Comparison of ENCODE assay signal across 1 fruit fly cellular context in the genomic region with DNA sequence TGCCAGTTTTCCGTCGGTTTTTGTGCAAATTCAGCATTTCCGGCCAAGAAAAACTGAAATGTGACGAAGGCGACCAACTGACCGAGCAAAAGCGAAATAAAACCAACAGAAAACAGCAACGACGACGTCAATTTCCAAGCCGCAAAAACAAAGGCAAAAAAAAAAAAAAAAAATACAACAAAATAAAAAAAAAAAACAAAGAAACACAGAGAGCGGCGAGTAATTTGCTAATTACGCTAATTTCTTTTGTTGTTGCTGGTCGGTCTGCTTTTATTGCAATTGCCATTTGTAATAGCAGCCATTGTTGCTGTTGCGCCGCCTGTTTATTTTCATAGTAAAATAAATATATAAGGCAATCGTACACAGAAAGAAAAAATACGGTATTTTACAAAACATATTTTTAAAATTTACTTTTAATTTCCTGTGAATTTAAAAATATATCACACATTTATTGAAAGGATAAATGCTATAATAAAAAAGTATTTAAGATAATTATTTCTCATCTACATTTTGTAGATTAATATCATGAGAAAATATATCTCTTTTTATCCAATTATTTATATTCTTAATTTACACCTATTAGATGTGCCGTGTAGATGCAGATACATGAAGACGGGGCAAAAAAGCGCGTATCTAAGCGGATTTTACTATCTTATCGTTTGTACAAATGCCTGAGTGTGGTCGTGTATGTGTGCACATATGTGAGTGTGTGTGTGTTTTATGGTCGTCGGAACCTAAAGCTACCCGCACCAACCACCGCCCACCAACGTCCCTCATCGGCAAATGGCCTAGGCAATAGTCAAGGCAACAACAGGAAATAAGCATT.
TF ChIP-seq lines count a peak whose summit lies in the region.

No protein-coding gene starts in this region.

TF ChIP-seq in whole organism, embryonic, 481 proteins besides CTCF, POLR2A, EP300 and RAD21 (continued from another document and continues in another):
- TF ChIP-seq Trl (optimal IDR thresholded peaks at IDR 0.05; lab: Kevin White, UChicago): no peak
- no peak for TF ChIP-seq Trl (GFP tag; optimal IDR thresholded peaks at IDR 0.05; lab: Kevin White, UChicago)
- peak; percentile 40 for TF ChIP-seq CG3281 (GFP tag; optimal IDR thresholded peaks at IDR 0.05; lab: Kevin White, UChicago)
- no peak for TF ChIP-seq CG7745 (tag; optimal IDR thresholded peaks at IDR 0.05; lab: Kevin White, UChicago)
- no peak for TF ChIP-seq ap (GFP tag; IDR thresholded peaks at IDR 0.05; lab: Robert Waterston, UW)
- no peak for TF ChIP-seq Myb (GFP tag; optimal IDR thresholded peaks at IDR 0.05; lab: Kevin White, UChicago)
- no peak for TF ChIP-seq CG11398 (GFP tag; optimal IDR thresholded peaks at IDR 0.05; lab: Kevin White, UChicago)
- TF ChIP-seq ato (GFP tag; IDR thresholded peaks at IDR 0.05; lab: Robert Waterston, UW; ENCODE audit: partially characterized antibody): no peak
- TF ChIP-seq CG8944 (GFP tag; optimal IDR thresholded peaks at IDR 0.05; lab: Kevin White, UChicago): no peak
- no peak for TF ChIP-seq CG4854 (GFP tag; optimal IDR thresholded peaks at IDR 0.05; lab: Kevin White, UChicago)
- peak; percentile 57 for TF ChIP-seq sd (tag; optimal IDR thresholded peaks at IDR 0.05; lab: Kevin White, UChicago)
- TF ChIP-seq toy (GFP tag; IDR thresholded peaks at IDR 0.05; lab: Robert Waterston, UW): 0 out of 2 replicates have a peak, but pooled peaks have one; percentile 18
- TF ChIP-seq ase (GFP tag; IDR thresholded peaks at IDR 0.05; lab: Robert Waterston, UW): no peak
- no peak for TF ChIP-seq Dref (GFP tag; IDR thresholded peaks at IDR 0.05; lab: Robert Waterston, UW)
- no peak for TF ChIP-seq knrl (GFP tag; IDR thresholded peaks at IDR 0.05; lab: Robert Waterston, UW; ENCODE audit: partially characterized antibody)
- no peak for TF ChIP-seq crp (GFP tag; optimal IDR thresholded peaks at IDR 0.05; lab: Kevin White, UChicago)
- no peak for TF ChIP-seq abd-A (tag; optimal IDR thresholded peaks at IDR 0.05; lab: Kevin White, UChicago)
- TF ChIP-seq esg (GFP tag; conservative IDR thresholded peaks at IDR 0.05; lab: Robert Waterston, UW): peak; percentile 53; the same call in 1 of the 2 replicates
- no peak for TF ChIP-seq wdn (GFP tag; IDR thresholded peaks at IDR 0.05; lab: Robert Waterston, UW)
- peak; percentile 36 for TF ChIP-seq Rfx (GFP tag; IDR thresholded peaks at IDR 0.05; lab: Robert Waterston, UW)
- TF ChIP-seq crol (GFP tag; IDR thresholded peaks at IDR 0.05; lab: Robert Waterston, UW): peak; percentile 85
- peak; percentile 26 for TF ChIP-seq CG10543 (GFP tag; optimal IDR thresholded peaks at IDR 0.05; lab: Kevin White, UChicago)
- TF ChIP-seq CG11093 (GFP tag; IDR thresholded peaks at IDR 0.05; lab: Robert Waterston, UW): no peak
- TF ChIP-seq Nf-YB (GFP tag; optimal IDR thresholded peaks at IDR 0.05; lab: Kevin White, UChicago): peak; percentile 10
- no peak for TF ChIP-seq CG13624 (GFP tag; optimal IDR thresholded peaks at IDR 0.05; lab: Kevin White, UChicago)
- TF ChIP-seq CG7928 (GFP tag; optimal IDR thresholded peaks at IDR 0.05; lab: Kevin White, UChicago): no peak
- TF ChIP-seq CG30020 (tag; optimal IDR thresholded peaks at IDR 0.05; lab: Kevin White, UChicago): no peak
- no peak for TF ChIP-seq CG4617 (GFP tag; optimal IDR thresholded peaks at IDR 0.05; lab: Kevin White, UChicago; ENCODE audit: borderline replicate concordance)
- TF ChIP-seq al (GFP tag; IDR thresholded peaks at IDR 0.05; lab: Robert Waterston, UW): 0 out of 2 replicates have a peak, but pooled peaks have one; percentile 16
- no peak for TF ChIP-seq fd102C (GFP tag; optimal IDR thresholded peaks at IDR 0.05; lab: Kevin White, UChicago)
- no peak for TF ChIP-seq zen2 (GFP tag; IDR thresholded peaks at IDR 0.05; lab: Robert Waterston, UW; ENCODE audit: partially characterized antibody)
- TF ChIP-seq mld (GFP tag; IDR thresholded peaks at IDR 0.05; lab: Robert Waterston, UW; ENCODE audit: partially characterized antibody): no peak
- TF ChIP-seq sens (GFP tag; lab: Kevin White, UChicago): peak; percentile 30
- no peak for TF ChIP-seq Stat92E (GFP tag; optimal IDR thresholded peaks at IDR 0.05; lab: Kevin White, UChicago)
- no peak for TF ChIP-seq gcm2 (GFP tag; optimal IDR thresholded peaks at IDR 0.05; lab: Kevin White, UChicago)
- no peak for TF ChIP-seq CG6765 (GFP tag; optimal IDR thresholded peaks at IDR 0.05; lab: Kevin White, UChicago)
- no peak for TF ChIP-seq NfI (GFP tag; optimal IDR thresholded peaks at IDR 0.05; lab: Kevin White, UChicago)
- peak; percentile 7 for TF ChIP-seq CG14710 (tag; optimal IDR thresholded peaks at IDR 0.05; lab: Kevin White, UChicago)
- peak; percentile 24 for TF ChIP-seq CG1233 (GFP tag; optimal IDR thresholded peaks at IDR 0.05; lab: Kevin White, UChicago)
- TF ChIP-seq CoRest (tag; optimal IDR thresholded peaks at IDR 0.05; lab: Kevin White, UChicago): peak; percentile 81
- TF ChIP-seq tll (GFP tag; optimal IDR thresholded peaks at IDR 0.05; lab: Kevin White, UChicago): no peak
- TF ChIP-seq rib (GFP tag; IDR thresholded peaks at IDR 0.05; lab: Robert Waterston, UW): 0 out of 2 replicates have a peak, but pooled peaks have one; percentile 20
- TF ChIP-seq CG9215 (GFP tag; IDR thresholded peaks at IDR 0.05; lab: Robert Waterston, UW): 0 out of 2 replicates have a peak, but pooled peaks have one; percentile 19
- TF ChIP-seq Elba2 (GFP tag; optimal IDR thresholded peaks at IDR 0.05; lab: Kevin White, UChicago): no peak
- no peak for TF ChIP-seq CG2129 (GFP tag; IDR thresholded peaks at IDR 0.05; lab: Robert Waterston, UW; ENCODE audit: partially characterized antibody)
- TF ChIP-seq CG4820 (GFP tag; optimal IDR thresholded peaks at IDR 0.05; lab: Kevin White, UChicago): peak; percentile 13
- no peak for TF ChIP-seq lov (optimal IDR thresholded peaks at IDR 0.05; lab: Kevin White, UChicago)
- TF ChIP-seq lov (GFP tag; IDR thresholded peaks at IDR 0.05; lab: Robert Waterston, UW): no peak
- peak; percentile 24 for TF ChIP-seq CG10147 (GFP tag; optimal IDR thresholded peaks at IDR 0.05; lab: Kevin White, UChicago)
- peak; percentile 36 for TF ChIP-seq Hr3 (GFP tag; optimal IDR thresholded peaks at IDR 0.05; lab: Kevin White, UChicago)
- peak; percentile 70; the same call in 2 of the 3 replicates for TF ChIP-seq dysf (GFP tag; IDR thresholded peaks at IDR 0.05; lab: Robert Waterston, UW)
- TF ChIP-seq CG15601 (tag; optimal IDR thresholded peaks at IDR 0.05; lab: Kevin White, UChicago): peak; percentile 5
- TF ChIP-seq ssp (GFP tag; IDR thresholded peaks at IDR 0.05; lab: Robert Waterston, UW): no peak
- TF ChIP-seq ems (GFP tag; optimal IDR thresholded peaks at IDR 0.05; lab: Kevin White, UChicago): no peak
- no peak for TF ChIP-seq zfh2 (GFP tag; optimal IDR thresholded peaks at IDR 0.05; lab: Kevin White, UChicago)
- TF ChIP-seq NC2β (GFP tag; optimal IDR thresholded peaks at IDR 0.05; lab: Kevin White, UChicago): no peak
- TF ChIP-seq CG12219 (GFP tag; optimal IDR thresholded peaks at IDR 0.05; lab: Kevin White, UChicago): no peak
- TF ChIP-seq CG4730 (GFP tag; IDR thresholded peaks at IDR 0.05; lab: Robert Waterston, UW): no peak
- peak; percentile 58 for TF ChIP-seq nmo (GFP tag; optimal IDR thresholded peaks at IDR 0.05; lab: Kevin White, UChicago)
- no peak for TF ChIP-seq Mad (GFP tag; optimal IDR thresholded peaks at IDR 0.05; lab: Kevin White, UChicago)
- TF ChIP-seq Gsc (GFP tag; IDR thresholded peaks at IDR 0.05; lab: Robert Waterston, UW): no peak
- TF ChIP-seq CG17186 (GFP tag; optimal IDR thresholded peaks at IDR 0.05; lab: Kevin White, UChicago): no peak
- no peak for TF ChIP-seq CG14860 (GFP tag; IDR thresholded peaks at IDR 0.05; lab: Robert Waterston, UW; ENCODE audit: partially characterized antibody)
- no peak for TF ChIP-seq CG7786 (GFP tag; optimal IDR thresholded peaks at IDR 0.05; lab: Kevin White, UChicago)
- no peak for TF ChIP-seq NFAT (GFP tag; IDR thresholded peaks at IDR 0.05; lab: Robert Waterston, UW)
- peak; percentile 30 for TF ChIP-seq BtbVII (GFP tag; optimal IDR thresholded peaks at IDR 0.05; lab: Kevin White, UChicago)
- TF ChIP-seq Hey (tag; optimal IDR thresholded peaks at IDR 0.05; lab: Kevin White, UChicago): no peak
- TF ChIP-seq maf-S (GFP tag; optimal IDR thresholded peaks at IDR 0.05; lab: Kevin White, UChicago): no peak
- no peak for TF ChIP-seq br (optimal IDR thresholded peaks at IDR 0.05; lab: Kevin White, UChicago)
- TF ChIP-seq CG10462 (GFP tag; optimal IDR thresholded peaks at IDR 0.05; lab: Kevin White, UChicago): no peak
- 0 out of 2 replicates have a peak, but pooled peaks have one; percentile 47 for TF ChIP-seq CG3847 (GFP tag; IDR thresholded peaks at IDR 0.05; lab: Robert Waterston, UW)
- no peak for TF ChIP-seq psq (GFP tag; optimal IDR thresholded peaks at IDR 0.05; lab: Kevin White, UChicago)
- TF ChIP-seq HHEX (GFP tag; optimal IDR thresholded peaks at IDR 0.05; lab: Kevin White, UChicago): peak; percentile 19
- no peak for TF ChIP-seq CG3838 (GFP tag; optimal IDR thresholded peaks at IDR 0.05; lab: Kevin White, UChicago)
- no peak for TF ChIP-seq Bteb2 (GFP tag; optimal IDR thresholded peaks at IDR 0.05; lab: Kevin White, UChicago)
- no peak for TF ChIP-seq CG7987 (GFP tag; optimal IDR thresholded peaks at IDR 0.05; lab: Kevin White, UChicago)
- no peak for TF ChIP-seq Hmx (GFP tag; optimal IDR thresholded peaks at IDR 0.05; lab: Kevin White, UChicago)
- TF ChIP-seq tna (GFP tag; IDR thresholded peaks at IDR 0.05; lab: Robert Waterston, UW; ENCODE audit: partially characterized antibody): no peak
- TF ChIP-seq fd96Cb (tag; optimal IDR thresholded peaks at IDR 0.05; lab: Kevin White, UChicago): peak; percentile 41
- TF ChIP-seq CG3163 (GFP tag; optimal IDR thresholded peaks at IDR 0.05; lab: Kevin White, UChicago): no peak
- TF ChIP-seq peb (GFP tag; IDR thresholded peaks at IDR 0.05; lab: Robert Waterston, UW): no peak
- peak; percentile 24 for TF ChIP-seq B-H2 (GFP tag; optimal IDR thresholded peaks at IDR 0.05; lab: Kevin White, UChicago)
- peak; percentile 40 for TF ChIP-seq D19A (tag; optimal IDR thresholded peaks at IDR 0.05; lab: Kevin White, UChicago)
- TF ChIP-seq CG34224 (GFP tag; IDR thresholded peaks at IDR 0.05; lab: Robert Waterston, UW; ENCODE audit: partially characterized antibody): no peak
- no peak for TF ChIP-seq CHES-1-like (GFP tag; optimal IDR thresholded peaks at IDR 0.05; lab: Kevin White, UChicago)
- TF ChIP-seq corto (GFP tag; optimal IDR thresholded peaks at IDR 0.05; lab: Kevin White, UChicago): no peak
- TF ChIP-seq CG14965 (GFP tag; optimal IDR thresholded peaks at IDR 0.05; lab: Kevin White, UChicago; ENCODE audit: borderline replicate concordance): no peak
- no peak for TF ChIP-seq wor (GFP tag; IDR thresholded peaks at IDR 0.05; lab: Robert Waterston, UW)
- TF ChIP-seq CG10431 (GFP tag; optimal IDR thresholded peaks at IDR 0.05; lab: Kevin White, UChicago): no peak
- no peak for TF ChIP-seq CG1647 (GFP tag; optimal IDR thresholded peaks at IDR 0.05; lab: Kevin White, UChicago)
- TF ChIP-seq stwl (tag; optimal IDR thresholded peaks at IDR 0.05; lab: Kevin White, UChicago): no peak
- peak; percentile 73; the same call in 1 of the 2 replicates for TF ChIP-seq slbo (GFP tag; IDR thresholded peaks at IDR 0.05; lab: Robert Waterston, UW)
- TF ChIP-seq CG1529 (GFP tag; optimal IDR thresholded peaks at IDR 0.05; lab: Kevin White, UChicago): no peak
- no peak for TF ChIP-seq CG16863 (GFP tag; optimal IDR thresholded peaks at IDR 0.05; lab: Kevin White, UChicago)
- TF ChIP-seq Camta (GFP tag; optimal IDR thresholded peaks at IDR 0.05; lab: Kevin White, UChicago): no peak
- peak; percentile 29 for TF ChIP-seq CG10979 (tag; optimal IDR thresholded peaks at IDR 0.05; lab: Kevin White, UChicago)
- TF ChIP-seq CG9727 (GFP tag; optimal IDR thresholded peaks at IDR 0.05; lab: Kevin White, UChicago): peak; percentile 69
- no peak for TF ChIP-seq chm (GFP tag; IDR thresholded peaks at IDR 0.05; lab: Robert Waterston, UW)
- TF ChIP-seq CG14667 (GFP tag; IDR thresholded peaks at IDR 0.05; lab: Robert Waterston, UW): 0 out of 2 replicates have a peak, but pooled peaks have one; percentile 36
- no peak for TF ChIP-seq cato (GFP tag; optimal IDR thresholded peaks at IDR 0.05; lab: Kevin White, UChicago; ENCODE audit: borderline replicate concordance)
- no peak for TF ChIP-seq CG7963 (GFP tag; IDR thresholded peaks at IDR 0.05; lab: Robert Waterston, UW; ENCODE audit: partially characterized antibody)
- no peak for TF ChIP-seq CG6813 (GFP tag; optimal IDR thresholded peaks at IDR 0.05; lab: Kevin White, UChicago)
- TF ChIP-seq aop (GFP tag; IDR thresholded peaks at IDR 0.05; lab: Robert Waterston, UW): peak; percentile 62; the same call in 1 of the 2 replicates
- peak; percentile 34 for TF ChIP-seq Xbp1 (GFP tag; optimal IDR thresholded peaks at IDR 0.05; lab: Kevin White, UChicago)
- no peak for TF ChIP-seq inv (GFP tag; IDR thresholded peaks at IDR 0.05; lab: Robert Waterston, UW; ENCODE audit: partially characterized antibody)
- no peak for TF ChIP-seq gfzf (GFP tag; optimal IDR thresholded peaks at IDR 0.05; lab: Kevin White, UChicago)
- TF ChIP-seq CG15073 (GFP tag; optimal IDR thresholded peaks at IDR 0.05; lab: Kevin White, UChicago): no peak
- TF ChIP-seq dpn (GFP tag; optimal IDR thresholded peaks at IDR 0.05; lab: Kevin White, UChicago): peak in 1 of 2 experiments; percentile 16
- peak; percentile 34; the same call in 1 of the 2 replicates for TF ChIP-seq seq (GFP tag; IDR thresholded peaks at IDR 0.05; lab: Robert Waterston, UW)
- TF ChIP-seq ro (GFP tag; IDR thresholded peaks at IDR 0.05; lab: Robert Waterston, UW): no peak
- no peak for TF ChIP-seq CG3065 (GFP tag; optimal IDR thresholded peaks at IDR 0.05; lab: Kevin White, UChicago)
- no peak for TF ChIP-seq CkIIα-i1 (GFP tag; IDR thresholded peaks at IDR 0.05; lab: Robert Waterston, UW)
- TF ChIP-seq CG9932 (GFP tag; IDR thresholded peaks at IDR 0.05; lab: Robert Waterston, UW): peak; percentile 46
- TF ChIP-seq CG4282 (GFP tag; optimal IDR thresholded peaks at IDR 0.05; lab: Kevin White, UChicago): no peak
- no peak for TF ChIP-seq Eip74EF (GFP tag; optimal IDR thresholded peaks at IDR 0.05; lab: Kevin White, UChicago)
- no peak for TF ChIP-seq trh (GFP tag; optimal IDR thresholded peaks at IDR 0.05; lab: Kevin White, UChicago)
- TF ChIP-seq tgo (GFP tag; IDR thresholded peaks at IDR 0.05; lab: Robert Waterston, UW): peak; percentile 66; the same call in 2 of the 3 replicates
- no peak for TF ChIP-seq pnt (GFP tag; optimal IDR thresholded peaks at IDR 0.05; lab: Kevin White, UChicago)
- no peak for TF ChIP-seq hb (GFP tag; IDR thresholded peaks at IDR 0.05; lab: Robert Waterston, UW; ENCODE audit: partially characterized antibody)
- no peak for TF ChIP-seq ERR (GFP tag; optimal IDR thresholded peaks at IDR 0.05; lab: Kevin White, UChicago)
- peak; percentile 25 for TF ChIP-seq lilli (GFP tag; optimal IDR thresholded peaks at IDR 0.05; lab: Kevin White, UChicago)
- TF ChIP-seq CG11456 (GFP tag; IDR thresholded peaks at IDR 0.05; lab: Robert Waterston, UW): no peak
